Fruit fly (Drosophila melanogaster) whole organism: Measurements from ENCODE around the gene CG10341.

Source experiments
- CG8478 ChIP-seq: fragments of >200 bp; optimal IDR thresholded peaks from 2 replicates; lab custom pipeline; 2018; ENCODE audit warnings: inconsistent platforms
- Dll ChIP-seq: fragments of >200 bp; optimal IDR thresholded peaks from 2 replicates; lab custom pipeline; 2017
- EcR ChIP-seq, 2 experiments: fragments of >200 bp; optimal IDR thresholded peaks; 2 replicates each; lab custom pipeline; 2017; ENCODE audit warnings: missing biosample characterization in 2 of 2, missing genetic modification characterization in 2 of 2, missing genetic modification reagents in 2 of 2
- pan ChIP-seq: fragments of >200 bp; optimal IDR thresholded peaks from 2 replicates; lab custom pipeline; 2017

- TF ChIP-seq CG8478 (lab: Kevin White, UChicago), result no peak
- TF ChIP-seq pan (lab: Kevin White, UChicago), result no peak
- TF ChIP-seq Dll (lab: Kevin White, UChicago), result no peak
- TF ChIP-seq EcR (GFP tag; optimal IDR thresholded peaks at IDR 0.05; lab: Kevin White, UChicago), result no peak
These were observed 45.4 kb downstream of the CG10341 start for dm6 chr2L:18743896-18744295.
